In genomic region chr3R:13982298-13982846, dm6 we compare ENCODE assay signal across 4 fruit fly cellular contexts.
TF ChIP-seq lines count a peak whose summit lies in the region.

No protein-coding gene starts in this region.

- TF ChIP-seq CTCF in whole organism, embryonic (GFP tag; optimal IDR thresholded peaks at IDR 0.05; lab: Kevin White, UChicago), result no peak

TF ChIP-seq in whole organism, embryonic, 481 proteins besides CTCF, POLR2A, EP300 and RAD21:
- TF ChIP-seq lov (optimal IDR thresholded peaks at IDR 0.05; lab: Kevin White, UChicago) (no peak), lov (GFP tag; IDR thresholded peaks at IDR 0.05; lab: Robert Waterston, UW) (peak; percentile 75; the same call in 1 of the 3 replicates), luna (GFP tag; optimal IDR thresholded peaks at IDR 0.05; lab: Kevin White, UChicago) (no peak), ftz-f1 (GFP tag; optimal IDR thresholded peaks at IDR 0.05; lab: Kevin White, UChicago) (no peak), Drgx (GFP tag; IDR thresholded peaks at IDR 0.05; lab: Robert Waterston, UW) (0 out of 2 replicates have a peak, but pooled peaks have one; percentile 24), CG11504 (tag; optimal IDR thresholded peaks at IDR 0.05; lab: Kevin White, UChicago) (peak; percentile 73), ci (GFP tag; IDR thresholded peaks at IDR 0.05; lab: Robert Waterston, UW) (0 out of 3 replicates have a peak, but pooled peaks have one; percentile 45), gsb-n (tag; optimal IDR thresholded peaks at IDR 0.05; lab: Kevin White, UChicago) (no peak), otp (GFP tag; IDR thresholded peaks at IDR 0.05; lab: Robert Waterston, UW) (0 out of 3 replicates have a peak, but pooled peaks have one; percentile 14), Kr (GFP tag; optimal IDR thresholded peaks at IDR 0.05; lab: Kevin White, UChicago) (no peak), chm (GFP tag; IDR thresholded peaks at IDR 0.05; lab: Robert Waterston, UW) (peak; percentile 63), TFAM (GFP tag; optimal IDR thresholded peaks at IDR 0.05; lab: Kevin White, UChicago) (no peak), CG4424 (GFP tag; optimal IDR thresholded peaks at IDR 0.05; lab: Kevin White, UChicago) (peak; percentile 17), klu (GFP tag; IDR thresholded peaks at IDR 0.05; lab: Robert Waterston, UW) (0 out of 2 replicates have a peak, but pooled peaks have one; percentile 30), trh (GFP tag; optimal IDR thresholded peaks at IDR 0.05; lab: Kevin White, UChicago) (no peak)

TF ChIP-seq in whole organism, prepupa, 60 proteins besides CTCF, POLR2A, EP300 and RAD21:
- TF ChIP-seq Met (GFP tag; optimal IDR thresholded peaks at IDR 0.05; lab: Kevin White, UChicago) (no peak), fd85E (GFP tag; optimal IDR thresholded peaks at IDR 0.05; lab: Kevin White, UChicago) (no peak), Blimp-1 (GFP tag; optimal IDR thresholded peaks at IDR 0.05; lab: Kevin White, UChicago) (no peak), eg (GFP tag; IDR thresholded peaks at IDR 0.05; lab: Robert Waterston, UW) (0 out of 3 replicates have a peak, but pooled peaks have one; percentile 14), dsx (GFP tag; optimal IDR thresholded peaks at IDR 0.05; lab: Kevin White, UChicago; ENCODE audit: poor library complexity, severe bottlenecking) (no peak), CG3919 (GFP tag; optimal IDR thresholded peaks at IDR 0.05; lab: Kevin White, UChicago) (peak; percentile 32)

TF ChIP-seq in whole organism, pupa, 21 proteins besides CTCF, POLR2A, EP300 and RAD21:
- no peak for TF ChIP-seq CG10348 (GFP tag; IDR thresholded peaks at IDR 0.05; lab: Robert Waterston, UW)
- no peak for TF ChIP-seq CG34367 (tag; optimal IDR thresholded peaks at IDR 0.05; lab: Kevin White, UChicago)
- no peak for TF ChIP-seq CG4496 (GFP tag; IDR thresholded peaks at IDR 0.05; lab: Robert Waterston, UW)
- no peak for TF ChIP-seq fd96Ca (GFP tag; IDR thresholded peaks at IDR 0.05; lab: Robert Waterston, UW)
- TF ChIP-seq Ets98B (GFP tag; IDR thresholded peaks at IDR 0.05; lab: Robert Waterston, UW), result peak; percentile 15; the same call in 1 of the 2 replicates
- no peak for TF ChIP-seq CG8159 (tag; optimal IDR thresholded peaks at IDR 0.05; lab: Kevin White, UChicago)
- TF ChIP-seq CG32121 (GFP tag; IDR thresholded peaks at IDR 0.05; lab: Robert Waterston, UW), result no peak
- no peak for TF ChIP-seq CG17806 (tag; optimal IDR thresholded peaks at IDR 0.05; lab: Kevin White, UChicago)
- no peak for TF ChIP-seq Pif1A (GFP tag; optimal IDR thresholded peaks at IDR 0.05; lab: Kevin White, UChicago)
- TF ChIP-seq gl (tag; optimal IDR thresholded peaks at IDR 0.05; lab: Kevin White, UChicago), result no peak
- no peak for TF ChIP-seq rn (GFP tag; IDR thresholded peaks at IDR 0.05; lab: Robert Waterston, UW)
- peak; percentile 0 for TF ChIP-seq CG13204 (GFP tag; optimal IDR thresholded peaks at IDR 0.05; lab: Kevin White, UChicago)
- TF ChIP-seq Snoo (tag; optimal IDR thresholded peaks at IDR 0.05; lab: Kevin White, UChicago), result no peak
- no peak for TF ChIP-seq CG14655 (GFP tag; optimal IDR thresholded peaks at IDR 0.05; lab: Kevin White, UChicago)

TF ChIP-seq in whole organism, wandering third instar larva, 38 proteins besides CTCF, POLR2A, EP300 and RAD21:
- TF ChIP-seq Dfd (GFP tag; optimal IDR thresholded peaks at IDR 0.05; lab: Kevin White, UChicago) (peak; percentile 74), CrebA (GFP tag; optimal IDR thresholded peaks at IDR 0.05; lab: Kevin White, UChicago; ENCODE audit: borderline replicate concordance) (no peak), rgr (GFP tag; optimal IDR thresholded peaks at IDR 0.05; lab: Kevin White, UChicago) (no peak)
